Worm (Caenorhabditis elegans): Measurements from ENCODE around the gene C25G6.1.

The C25G6.1 gene

ce11 chrX:1272539-1272938, 1.8 kb downstream of the C25G6.1 start, which contains the start of gene C52B11.5:
Gene C52B11.5 (plus strand): TSS chrX:1272788.
- TF ChIP-seq lin-39 (tag; optimal IDR thresholded peaks at IDR 0.05) (no peak), lin-29 (GFP tag; IDR thresholded peaks at IDR 0.05) (no peak), nhr-28 (tag; optimal IDR thresholded peaks at IDR 0.05) (peak; percentile 80), nhr-10 (tag; optimal IDR thresholded peaks at IDR 0.05) (peak; percentile 49), dmd-6 (GFP tag; IDR thresholded peaks at IDR 0.05) (peak; percentile 95), ceh-62 (tag; optimal IDR thresholded peaks at IDR 0.05) (no peak), F37D6.2 (tag; optimal IDR thresholded peaks at IDR 0.05) (no peak), daf-12 (tag; optimal IDR thresholded peaks at IDR 0.05) (no peak), arid-1 (GFP tag; conservative IDR thresholded peaks at IDR 0.05) (no peak), nhr-111 (GFP tag; optimal IDR thresholded peaks at IDR 0.05) (no peak), Y105C5A.15 (GFP tag; IDR thresholded peaks at IDR 0.05) (0 out of 2 replicates have a peak, but pooled peaks have one; percentile 31), zip-2 (tag; optimal IDR thresholded peaks at IDR 0.05) (no peak), nhr-41 (GFP tag; IDR thresholded peaks at IDR 0.05) (peak; percentile 82), ztf-7 (tag; optimal IDR thresholded peaks at IDR 0.05) (no peak), lin-1 (GFP tag; IDR thresholded peaks at IDR 0.05) (peak; percentile 88; the same call in 1 of the 2 replicates), F49E8.2 (tag; optimal IDR thresholded peaks at IDR 0.05; ENCODE audit: borderline replicate concordance) (no peak), nhr-6 (tag; optimal IDR thresholded peaks at IDR 0.05) (peak; percentile 48), Y5F2A.4 (GFP tag; optimal IDR thresholded peaks at IDR 0.05) (no peak), php-3 (GFP tag; IDR thresholded peaks at IDR 0.05) (peak; percentile 96), T20F7.1 (GFP tag; optimal IDR thresholded peaks at IDR 0.05) (peak; percentile 57), aly-2 (tag; optimal IDR thresholded peaks at IDR 0.05) (no peak), pqm-1 (tag; optimal IDR thresholded peaks at IDR 0.05) (peak; percentile 99), D1046.2 (GFP tag; IDR thresholded peaks at IDR 0.05) (no peak), daf-8 (GFP tag; IDR thresholded peaks at IDR 0.05) (no peak), daf-19 (GFP tag; conservative IDR thresholded peaks at IDR 0.05) (no peak), saeg-2 (GFP tag; IDR thresholded peaks at IDR 0.05) (no peak), cey-2 (tag; optimal IDR thresholded peaks at IDR 0.05; ENCODE audit: borderline replicate concordance, insufficient read depth) (no peak), zfp-2 (tag; optimal IDR thresholded peaks at IDR 0.05) (no peak), hif-1 (tag; optimal IDR thresholded peaks at IDR 0.05) (no peak), hlh-30 (tag; optimal IDR thresholded peaks at IDR 0.05; ENCODE audit: insufficient read depth) (peak; percentile 71), nhr-102 (tag; optimal IDR thresholded peaks at IDR 0.05) (no peak), ctbp-1 (GFP tag; IDR thresholded peaks at IDR 0.05) (no peak), egl-43 (GFP tag; IDR thresholded peaks at IDR 0.05) (no peak), mxl-3 (GFP tag; optimal IDR thresholded peaks at IDR 0.05) (peak; percentile 48), dve-1 (tag; optimal IDR thresholded peaks at IDR 0.05; ENCODE audit: insufficient read depth) (peak; percentile 90), Y48G9A.11 (GFP tag; IDR thresholded peaks at IDR 0.05) (no peak), mes-2 (tag; optimal IDR thresholded peaks at IDR 0.05; ENCODE audit: poor library complexity, severe bottlenecking) (no peak), mdt-29 (GFP tag; IDR thresholded peaks at IDR 0.05) (peak; percentile 71), ceh-44 (GFP tag; IDR thresholded peaks at IDR 0.05) (no peak), zag-1 (tag; optimal IDR thresholded peaks at IDR 0.05) (no peak), F44E2.7 (GFP tag; IDR thresholded peaks at IDR 0.05) (no peak), daf-16 (GFP tag; optimal IDR thresholded peaks at IDR 0.05) (peak in 1 of 2 experiments; percentile 35), daf-16 (tag; optimal IDR thresholded peaks at IDR 0.05) (peak; percentile 87), ZK546.5 (tag; optimal IDR thresholded peaks at IDR 0.05) (no peak), unc-62 (GFP tag; optimal IDR thresholded peaks at IDR 0.05 in 1 of 2) (no peak), unc-62 (tag; optimal IDR thresholded peaks at IDR 0.05) (no peak), mep-1 (tag; optimal IDR thresholded peaks at IDR 0.05) (peak; percentile 57), pha-4 (GFP tag; IDR thresholded peaks at IDR 0.05) (no peak), pha-4 (tag; optimal IDR thresholded peaks at IDR 0.05) (no peak), tra-1 (GFP tag; IDR thresholded peaks at IDR 0.05) (peak; percentile 81), nhr-76 (tag; optimal IDR thresholded peaks at IDR 0.05) (no peak), ceh-82 (tag; optimal IDR thresholded peaks at IDR 0.05) (no peak)

Measured in whole organism, L4 larva.